Worm (Caenorhabditis elegans) whole organism, L4 larva: ENCODE data around the gene F42D1.4.

Source experiments
- F26F4.8 ChIP-seq: fragments of 200-800 bp; sonication (Bioruptor generic); conservative IDR thresholded peaks from 2 replicates; pipeline ENCODE4 v1.3.6; 2022; ENCODE audit warnings: missing genetic modification characterization, missing compliant biosample characterization
- F37D6.2 ChIP-seq: sonication (generic microtip); optimal IDR thresholded peaks from 2 replicates; lab custom pipeline; 2016; ENCODE audit warnings: mild to moderate bottlenecking, missing genetic modification characterization, missing compliant biosample characterization
- F49E8.2 ChIP-seq: sonication (generic microtip); optimal IDR thresholded peaks from 2 replicates; lab custom pipeline; 2016; ENCODE audit warnings: missing compliant biosample characterization, mild to moderate bottlenecking, missing genetic modification characterization, borderline replicate concordance
- ZK546.5 ChIP-seq, 2 experiments: sonication (generic microtip); optimal IDR thresholded peaks; 2 replicates each; lab custom pipeline; 2017; ENCODE audit warnings: missing biosample characterization in 2 of 2, missing genetic modification characterization in 2 of 2
- aha-1 ChIP-seq: fragments of 150-350 bp; peaks from one replicate; lab custom pipeline; 2014; ENCODE audit warnings: missing biosample characterization, missing genetic modification characterization
- ama-1 ChIP-seq: fragments of 150-350 bp; optimal IDR thresholded peaks from 2 replicates; lab custom pipeline; 2014; ENCODE audit warnings: inconsistent platforms, mixed read lengths
- attf-4 ChIP-seq: sonication (generic microtip); optimal IDR thresholded peaks from 3 replicates; lab custom pipeline; 2017; ENCODE audit warnings: missing biosample characterization, missing genetic modification characterization
- cey-2 ChIP-seq: sonication (generic microtip); optimal IDR thresholded peaks from 3 replicates; lab custom pipeline; 2017; ENCODE audit warnings: missing genetic modification characterization, mild to moderate bottlenecking, missing compliant biosample characterization, antibody characterized with exemption, borderline replicate concordance; ENCODE audit not compliant: insufficient read depth
- ctbp-1 ChIP-seq: fragments of 200-800 bp; sonication (Bioruptor generic); IDR thresholded peaks from 2 replicates; pipeline ENCODE4 v1.3.6; 2022; ENCODE audit warnings: missing genetic modification reagents, missing genetic modification characterization, missing compliant biosample characterization
- daf-16 ChIP-seq, 3 experiments: sonication (generic microtip); optimal IDR thresholded peaks; 2 replicates each; lab custom pipeline; 2016 to 2017; ENCODE audit warnings: missing genetic modification characterization in 3 of 3, missing genetic modification reagents in 3 of 3, mild to moderate bottlenecking in 2 of 3, missing compliant biosample characterization in 2 of 3, missing biosample characterization in 1 of 3, moderate library complexity in 1 of 3
- dmd-6 ChIP-seq: fragments of 200-800 bp; sonication (Bioruptor generic); IDR thresholded peaks from 2 replicates; pipeline ENCODE4 v1.3.6; 2022; ENCODE audit warnings: missing genetic modification reagents, missing genetic modification characterization, missing compliant biosample characterization
- dpl-1 ChIP-seq: fragments of 150-350 bp; optimal IDR thresholded peaks from 2 replicates; lab custom pipeline; 2014; ENCODE audit warnings: missing biosample characterization, missing genetic modification reagents, missing genetic modification characterization
- duxl-1 ChIP-seq: sonication (generic microtip); optimal IDR thresholded peaks from 2 replicates; lab custom pipeline; 2016; ENCODE audit warnings: mild to moderate bottlenecking, missing genetic modification characterization, moderate library complexity, missing compliant biosample characterization; ENCODE audit not compliant: poor library complexity
- dve-1 ChIP-seq: sonication (generic microtip); optimal IDR thresholded peaks from 2 replicates; lab custom pipeline; 2017; ENCODE audit warnings: antibody characterized with exemption, mild to moderate bottlenecking, missing genetic modification characterization, missing compliant biosample characterization; ENCODE audit not compliant: insufficient read depth
- gei-8 ChIP-seq: fragments of 200-800 bp; sonication (Bioruptor generic); optimal IDR thresholded peaks from 2 replicates; lab custom pipeline; 2018; ENCODE audit warnings: mild to moderate bottlenecking, missing genetic modification characterization, missing compliant biosample characterization
- hlh-11 ChIP-seq: fragments of 200-800 bp; sonication (Bioruptor generic); optimal IDR thresholded peaks from 2 replicates; lab custom pipeline; 2018; ENCODE audit warnings: mild to moderate bottlenecking, missing genetic modification characterization, missing compliant biosample characterization
- hlh-30 ChIP-seq: sonication (generic microtip); optimal IDR thresholded peaks from 2 replicates; lab custom pipeline; 2017; ENCODE audit warnings: antibody characterized with exemption, mild to moderate bottlenecking, missing genetic modification characterization, missing compliant biosample characterization; ENCODE audit not compliant: insufficient read depth
- hmg-1.1 ChIP-seq: fragments of 200-800 bp; sonication (Bioruptor generic); IDR thresholded peaks from 2 replicates; pipeline ENCODE4 v1.3.6; 2022; ENCODE audit warnings: missing genetic modification reagents, missing genetic modification characterization, missing compliant biosample characterization
- jun-1 ChIP-seq: fragments of 150-350 bp; optimal IDR thresholded peaks from 2 replicates; lab custom pipeline; 2014; ENCODE audit warnings: missing biosample characterization, missing genetic modification reagents, missing genetic modification characterization
- lin-1 ChIP-seq: fragments of 200-800 bp; sonication (Bioruptor generic); IDR thresholded peaks from 2 replicates; pipeline ENCODE4 v1.3.6; 2022; ENCODE audit warnings: missing genetic modification reagents, missing genetic modification characterization, missing compliant biosample characterization
- lin-15B ChIP-seq: fragments of 150-350 bp; sonication (generic microtip); optimal IDR thresholded peaks from 3 replicates; lab custom pipeline; 2014; ENCODE audit warnings: missing biosample characterization, missing genetic modification characterization
- madf-9 ChIP-seq: fragments of 200-800 bp; sonication (Bioruptor generic); conservative IDR thresholded peaks from 2 replicates; pipeline ENCODE4 v1.3.6; 2022; ENCODE audit warnings: missing genetic modification reagents, missing genetic modification characterization, missing compliant biosample characterization
- mdl-1 ChIP-seq, 2 experiments: fragments of 150-350 bp in 1 of 2; sonication (generic microtip) in 1 of 2; optimal IDR thresholded peaks; 2 replicates each; lab custom pipeline; 2014 to 2017; ENCODE audit warnings: missing biosample characterization in 2 of 2, missing genetic modification characterization in 2 of 2
- mep-1 ChIP-seq: fragments of 150-350 bp; sonication (generic microtip); optimal IDR thresholded peaks from 3 replicates; lab custom pipeline; 2014; ENCODE audit warnings: missing biosample characterization, missing genetic modification characterization
- mes-2 ChIP-seq: sonication (generic microtip); optimal IDR thresholded peaks from 2 replicates; lab custom pipeline; 2016; ENCODE audit warnings: missing genotype, mild to moderate bottlenecking, missing genetic modification characterization, missing compliant biosample characterization; ENCODE audit not compliant: poor library complexity, severe bottlenecking
- nhr-237 ChIP-seq: sonication (generic microtip); optimal IDR thresholded peaks from 2 replicates; lab custom pipeline; 2017; ENCODE audit warnings: missing biosample characterization, missing genetic modification characterization
- nhr-28 ChIP-seq: fragments of 150-350 bp; optimal IDR thresholded peaks from 2 replicates; lab custom pipeline; 2014; ENCODE audit warnings: missing biosample characterization, missing genetic modification characterization
- nhr-42 ChIP-seq: fragments of 200-800 bp; sonication (Bioruptor generic); IDR thresholded peaks from 2 replicates; pipeline ENCODE4 v1.3.6; 2022; ENCODE audit warnings: missing genetic modification characterization, missing compliant biosample characterization
- nhr-77 ChIP-seq: fragments of 150-350 bp; optimal IDR thresholded peaks from 2 replicates; lab custom pipeline; 2014; ENCODE audit warnings: missing biosample characterization, missing genetic modification characterization
- pha-4 ChIP-seq, 2 experiments: fragments of 150-350 bp in 1 of 2; fragments of 200-800 bp in 1 of 2; sonication (Bioruptor generic) in 1 of 2; IDR thresholded peaks in 1 of 2; optimal IDR thresholded peaks in 1 of 2; 2 replicates each; pipeline versions ENCODE4 v1.3.6 to Lab custom; 2014 to 2022; ENCODE audit warnings: missing genetic modification characterization in 2 of 2, missing genetic modification reagents in 2 of 2, missing biosample characterization in 1 of 2, missing compliant biosample characterization in 1 of 2
- php-3 ChIP-seq: fragments of 200-800 bp; sonication (Bioruptor generic); IDR thresholded peaks from 2 replicates; pipeline ENCODE4 v1.3.6; 2022; ENCODE audit warnings: missing genetic modification reagents, missing genetic modification characterization, missing compliant biosample characterization
- pqm-1 ChIP-seq: sonication (generic microtip); optimal IDR thresholded peaks from 2 replicates; lab custom pipeline; 2017; ENCODE audit warnings: missing biosample characterization, missing genetic modification characterization
- rbr-2 ChIP-seq: sonication (generic microtip); optimal IDR thresholded peaks from 2 replicates; lab custom pipeline; 2016; ENCODE audit warnings: missing genotype, missing genetic modification characterization, missing compliant biosample characterization
- sdz-12 ChIP-seq: fragments of 200-800 bp; sonication (Bioruptor generic); optimal IDR thresholded peaks from 2 replicates; lab custom pipeline; 2018; ENCODE audit warnings: mild to moderate bottlenecking, missing genetic modification characterization, missing compliant biosample characterization
- unc-62 ChIP-seq, 3 experiments: fragments of 150-350 bp in 1 of 3; sonication (generic microtip); optimal IDR thresholded peaks in 2 of 3; peaks in 1 of 3; 1 replicate in 1 of 3; 2 replicates in 2 of 3; lab custom pipeline; 2014 to 2017; ENCODE audit warnings: missing biosample characterization in 3 of 3, missing genetic modification characterization in 3 of 3, missing genetic modification reagents in 3 of 3, missing genotype in 1 of 3
- zfp-3 ChIP-seq: fragments of 200-800 bp; sonication (Bioruptor generic); conservative IDR thresholded peaks from 2 replicates; pipeline ENCODE4 v1.3.6; 2022; ENCODE audit warnings: missing genetic modification reagents, missing genetic modification characterization, missing compliant biosample characterization

F42D1.4 gene

DNA sequence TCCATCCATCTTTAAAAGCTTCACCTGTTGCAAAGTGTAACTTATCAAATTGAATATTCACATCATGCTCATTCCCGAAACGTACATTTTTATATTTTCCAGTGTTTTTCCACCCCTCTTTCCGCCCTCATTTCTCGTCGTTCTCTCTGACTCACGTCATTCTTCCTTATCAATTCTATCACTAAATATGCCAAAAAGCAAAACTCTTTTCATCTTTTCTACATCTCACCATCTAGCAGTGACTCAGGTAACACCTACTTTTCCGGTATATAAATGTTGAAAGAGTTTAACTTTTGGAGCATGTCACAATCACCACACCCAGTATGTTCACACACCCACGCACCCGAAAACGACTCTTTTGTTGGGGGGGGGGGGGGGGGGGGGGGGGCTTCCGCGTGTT lies 37.4 kb downstream of the F42D1.4 start:
- TF ChIP-seq daf-16 (GFP tag; optimal IDR thresholded peaks at IDR 0.05; lab: Kevin White, UChicago) (no peak), daf-16 (tag; optimal IDR thresholded peaks at IDR 0.05; lab: Kevin White, UChicago) (peak; percentile 45), dpl-1 (GFP tag; lab: Kevin White, UChicago) (no peak), unc-62 (GFP tag; optimal IDR thresholded peaks at IDR 0.05 in 1 of 2; lab: Kevin White, UChicago) (peak in 1 of 2 experiments; percentile 92), unc-62 (tag; optimal IDR thresholded peaks at IDR 0.05; lab: Kevin White, UChicago) (no peak), aha-1 (tag; lab: Kevin White, UChicago) (peak; percentile 87), F26F4.8 (GFP tag; lab: Robert Waterston, UW) (no peak), zfp-3 (GFP tag; lab: Robert Waterston, UW) (no peak), madf-9 (GFP tag; lab: Robert Waterston, UW) (no peak), pqm-1 (peak; percentile 60), dmd-6 (peak; percentile 70), dve-1 (no peak), mes-2 (tag; lab: Kevin White, UChicago) (peak; percentile 32), hlh-11 (peak; percentile 41), cey-2 (tag; lab: Kevin White, UChicago) (no peak), nhr-77 (tag; lab: Kevin White, UChicago) (no peak), nhr-28 (peak; percentile 29)

DNA sequence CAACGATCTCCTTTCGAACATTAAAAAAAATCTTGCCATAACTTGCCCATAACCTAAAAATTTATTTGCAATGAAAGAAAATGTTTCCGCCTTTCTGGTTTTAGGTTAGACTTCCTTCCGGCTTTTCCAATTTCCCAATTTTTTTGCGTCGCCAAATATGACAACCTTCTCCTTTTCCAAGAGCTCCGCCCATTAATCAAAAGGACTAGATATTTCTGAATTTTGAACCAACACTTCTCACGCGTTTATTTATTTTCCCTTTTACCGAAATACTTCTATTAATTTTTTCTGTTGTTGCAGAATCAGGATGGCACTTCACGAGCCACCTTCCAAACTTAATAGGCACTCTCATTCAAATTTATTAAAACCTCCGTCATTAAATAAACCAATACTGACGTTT lies 38.6 kb downstream of the F42D1.4 start, which contains the start of gene egrh-1:
Gene egrh-1 (plus strand): TSS at position 301 of the 400 bp plus-strand sequence.
- TF ChIP-seq hlh-30 (tag; lab: Kevin White, UChicago) (no peak), aha-1 (tag; lab: Kevin White, UChicago) (peak; percentile 40)

DNA sequence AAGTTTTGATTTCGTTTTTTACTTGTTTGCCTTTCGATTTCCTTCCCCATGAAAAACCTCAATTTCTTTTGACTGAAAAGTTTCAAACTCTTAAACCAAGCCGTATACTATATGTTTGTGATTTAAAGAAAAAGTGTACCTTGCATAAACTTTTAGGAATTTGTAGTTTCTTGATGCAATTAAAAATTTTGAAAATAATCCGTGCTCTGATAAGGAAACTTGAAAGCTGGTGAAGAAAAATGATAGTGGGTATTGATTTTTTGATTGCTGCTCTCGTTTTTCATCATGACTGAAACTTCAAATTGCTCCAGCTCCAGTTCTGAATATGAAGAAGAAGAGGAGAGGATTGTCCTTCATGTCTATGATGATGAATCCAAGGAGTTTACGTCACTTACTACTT lies 42.0 kb downstream of the F42D1.4 start, which contains the start of gene acd-3:
Gene acd-3 (plus strand): TSS at position 222 of the 400 bp plus-strand sequence.
- no peak for TF ChIP-seq gei-8 (GFP tag; lab: Kevin White, UChicago)
- TF ChIP-seq F37D6.2, result no peak
- TF ChIP-seq pha-4 (GFP tag; IDR thresholded peaks at IDR 0.05; lab: Robert Waterston, UW), result no peak
- TF ChIP-seq pha-4 (tag; optimal IDR thresholded peaks at IDR 0.05; lab: Kevin White, UChicago), result no peak
- no peak for TF ChIP-seq lin-15B (tag; lab: Kevin White, UChicago)
- TF ChIP-seq daf-16 (GFP tag; optimal IDR thresholded peaks at IDR 0.05; lab: Kevin White, UChicago), result no peak
- TF ChIP-seq daf-16 (tag; optimal IDR thresholded peaks at IDR 0.05; lab: Kevin White, UChicago), result peak; percentile 32
- TF ChIP-seq nhr-237 (tag; lab: Kevin White, UChicago), result no peak
- TF ChIP-seq dve-1, result peak; percentile 1
- no peak for TF ChIP-seq lin-1 (GFP tag; lab: Robert Waterston, UW)
- TF ChIP-seq aha-1 (tag; lab: Kevin White, UChicago), result peak; percentile 5
- no peak for TF ChIP-seq php-3
- TF ChIP-seq ama-1 (lab: Kevin White, UChicago), result no peak
- TF ChIP-seq mep-1 (tag; lab: Kevin White, UChicago), result peak; percentile 33
- no peak for TF ChIP-seq dpl-1 (GFP tag; lab: Kevin White, UChicago)
- peak; percentile 32; the same call in 1 of the 2 replicates for TF ChIP-seq dmd-6
- no peak for TF ChIP-seq rbr-2 (tag; lab: Kevin White, UChicago)
- no peak for TF ChIP-seq nhr-42 (GFP tag; lab: Robert Waterston, UW)
- no peak for TF ChIP-seq F49E8.2 (tag; lab: Kevin White, UChicago)
- no peak for TF ChIP-seq duxl-1 (tag; lab: Kevin White, UChicago)
- TF ChIP-seq nhr-28, result peak; percentile 76
- TF ChIP-seq pqm-1, result no peak

DNA sequence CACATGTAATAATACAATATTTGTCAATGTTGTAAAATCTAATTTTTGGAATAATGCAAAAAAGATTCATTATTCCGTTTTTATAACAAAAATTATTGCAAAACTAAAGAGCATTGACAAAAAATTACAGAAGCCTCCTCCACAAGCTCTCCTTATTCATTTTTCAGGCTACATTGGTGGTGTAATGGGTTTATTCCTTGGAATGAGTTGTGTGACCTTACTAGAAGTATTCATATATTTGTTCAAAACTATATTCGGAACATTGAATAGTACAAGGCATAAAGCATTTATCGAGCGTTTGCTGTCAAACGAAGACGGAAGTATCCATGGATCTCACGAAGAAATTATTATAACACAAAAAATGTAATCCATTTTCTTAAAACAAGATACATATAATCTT lies 44.9 kb downstream of the F42D1.4 start:
- peak in 1 of 2 experiments; percentile 26 for TF ChIP-seq unc-62 (GFP tag; optimal IDR thresholded peaks at IDR 0.05 in 1 of 2; lab: Kevin White, UChicago)
- TF ChIP-seq unc-62 (tag; optimal IDR thresholded peaks at IDR 0.05; lab: Kevin White, UChicago), result no peak
- no peak for TF ChIP-seq php-3

DNA sequence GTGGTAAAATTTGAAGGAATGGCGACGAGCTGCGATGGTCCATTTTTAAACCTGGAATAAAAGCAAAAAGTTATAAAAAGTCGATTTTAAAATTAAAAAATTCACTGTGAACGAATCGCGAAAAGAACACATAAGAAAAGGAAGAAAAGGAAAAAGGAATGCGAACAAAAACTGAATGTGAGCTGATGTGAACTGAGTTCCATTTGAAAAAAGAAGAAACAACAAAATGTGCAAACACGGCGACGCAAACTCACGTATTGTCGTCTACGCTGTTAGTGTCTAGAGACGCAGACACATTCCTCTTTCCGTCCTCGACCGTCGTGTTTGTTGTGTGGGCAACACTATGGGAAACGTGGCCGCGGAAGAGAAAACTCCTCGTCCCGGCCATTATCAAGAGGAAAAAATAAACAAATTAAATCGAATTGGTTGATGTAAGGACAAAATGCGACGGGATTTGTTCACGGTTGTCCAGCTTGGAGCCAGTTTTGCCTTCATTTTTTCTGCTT lies 46.7 kb downstream of the F42D1.4 start, which contains the start of the genes C27C12.1 and C27C12.4:
Gene C27C12.1 (minus strand): TSS at position 51 of the 506 bp plus-strand sequence.
Gene C27C12.4 (plus strand): TSS at position 375 of the 506 bp plus-strand sequence.
- TF ChIP-seq hmg-1.1 (GFP tag; lab: Robert Waterston, UW) (peak; percentile 92), gei-8 (GFP tag; lab: Kevin White, UChicago) (no peak), dmd-6 (peak; percentile 84), ZK546.5 (tag; optimal IDR thresholded peaks at IDR 0.05; lab: Kevin White, UChicago) (no peak), madf-9 (GFP tag; lab: Robert Waterston, UW) (peak; percentile 47; the same call in 1 of the 2 replicates), jun-1 (no peak), sdz-12 (GFP tag; lab: Kevin White, UChicago) (no peak), ctbp-1 (GFP tag; lab: Robert Waterston, UW) (peak; percentile 53; the same call in 1 of the 2 replicates), pha-4 (GFP tag; IDR thresholded peaks at IDR 0.05; lab: Robert Waterston, UW) (no peak), pha-4 (tag; optimal IDR thresholded peaks at IDR 0.05; lab: Kevin White, UChicago) (peak; percentile 92), nhr-77 (tag; lab: Kevin White, UChicago) (peak; percentile 88), attf-4 (tag; lab: Kevin White, UChicago) (no peak), mdl-1 (tag; optimal IDR thresholded peaks at IDR 0.05; lab: Kevin White, UChicago) (peak in 1 of 2 experiments; percentile 65), hlh-30 (tag; lab: Kevin White, UChicago) (peak; percentile 86), unc-62 (GFP tag; optimal IDR thresholded peaks at IDR 0.05 in 1 of 2; lab: Kevin White, UChicago) (no peak), unc-62 (tag; optimal IDR thresholded peaks at IDR 0.05; lab: Kevin White, UChicago) (no peak), dpl-1 (GFP tag; lab: Kevin White, UChicago) (peak; percentile 71), mes-2 (tag; lab: Kevin White, UChicago) (peak; percentile 94), duxl-1 (tag; lab: Kevin White, UChicago) (peak; percentile 76)
